Worm (Caenorhabditis elegans) whole organism, mixed stage, embryonic: ENCODE results near the gene erd-2.2.

Experiments
- M03D4.4 ChIP-seq: sonication (generic microtip); optimal IDR thresholded peaks from 2 replicates; lab custom pipeline; 2017; ENCODE audit warnings: mild to moderate bottlenecking, missing genetic modification characterization, missing compliant biosample characterization
- bed-3 ChIP-seq: fragments of 200-800 bp; sonication (Bioruptor generic); optimal IDR thresholded peaks from 3 replicates; lab custom pipeline; 2018; ENCODE audit warnings: mild to moderate bottlenecking, missing genetic modification characterization, moderate library complexity, missing compliant biosample characterization
- ceh-39 ChIP-seq: fragments of 150-350 bp; optimal IDR thresholded peaks from 2 replicates; lab custom pipeline; 2014; ENCODE audit warnings: missing biosample characterization, missing genetic modification characterization
- ceh-43 ChIP-seq: fragments of 200-800 bp; sonication (Bioruptor generic); optimal IDR thresholded peaks from 2 replicates; lab custom pipeline; 2018; ENCODE audit warnings: mild to moderate bottlenecking, missing genetic modification characterization, moderate library complexity, missing compliant biosample characterization
- ceh-83 ChIP-seq: fragments of 200-800 bp; sonication (Bioruptor generic); optimal IDR thresholded peaks from 2 replicates; lab custom pipeline; 2018; ENCODE audit warnings: mild to moderate bottlenecking, missing genetic modification characterization, missing compliant biosample characterization
- ces-1 ChIP-seq: fragments of 150-350 bp; optimal IDR thresholded peaks from 2 replicates; lab custom pipeline; 2014; ENCODE audit warnings: missing biosample characterization, missing genetic modification reagents, missing genetic modification characterization
- cnd-1 ChIP-seq: fragments of 200-800 bp; sonication (Bioruptor generic); optimal IDR thresholded peaks from 2 replicates; lab custom pipeline; 2018; ENCODE audit warnings: mild to moderate bottlenecking, missing genetic modification characterization, missing compliant biosample characterization
- drap-1 ChIP-seq: fragments of 200-800 bp; sonication (Bioruptor generic); optimal IDR thresholded peaks from 3 replicates; lab custom pipeline; 2018; ENCODE audit warnings: mild to moderate bottlenecking, missing genetic modification characterization, missing compliant biosample characterization
- elt-3 ChIP-seq: fragments of 150-350 bp; optimal IDR thresholded peaks from 2 replicates; lab custom pipeline; 2014; ENCODE audit warnings: missing biosample characterization, missing genetic modification characterization
- flh-1 ChIP-seq: fragments of 200-800 bp; sonication (Bioruptor generic); optimal IDR thresholded peaks from 2 replicates; lab custom pipeline; 2018; ENCODE audit warnings: mild to moderate bottlenecking, missing genetic modification characterization, moderate library complexity, missing compliant biosample characterization
- ham-2 ChIP-seq: fragments of 200-800 bp; sonication (Bioruptor generic); optimal IDR thresholded peaks from 2 replicates; lab custom pipeline; 2018; ENCODE audit warnings: mild to moderate bottlenecking, missing genetic modification characterization, missing compliant biosample characterization
- hlh-1 ChIP-seq: fragments of 150-350 bp; optimal IDR thresholded peaks from 2 replicates; lab custom pipeline; 2014; ENCODE audit warnings: missing biosample characterization, missing genetic modification reagents, missing genetic modification characterization
- lin-13 ChIP-seq: fragments of 150-350 bp; optimal IDR thresholded peaks from 2 replicates; lab custom pipeline; 2014; ENCODE audit warnings: missing biosample characterization, missing genetic modification characterization
- lsy-2 ChIP-seq: fragments of 150-350 bp; optimal IDR thresholded peaks from 2 replicates; lab custom pipeline; 2014; ENCODE audit warnings: missing biosample characterization, missing genetic modification characterization
- mab-5 ChIP-seq: fragments of 150-350 bp; optimal IDR thresholded peaks from 2 replicates; lab custom pipeline; 2014; ENCODE audit warnings: missing biosample characterization, missing genetic modification characterization
- mep-1 ChIP-seq: fragments of 150-350 bp; optimal IDR thresholded peaks from 2 replicates; lab custom pipeline; 2017; ENCODE audit warnings: missing biosample characterization, missing genetic modification reagents, missing genetic modification characterization, inconsistent platforms
- mls-2 ChIP-seq: sonication (generic microtip); optimal IDR thresholded peaks from 2 replicates; lab custom pipeline; 2016; ENCODE audit warnings: mild to moderate bottlenecking, missing genetic modification characterization, moderate library complexity, missing compliant biosample characterization
- nhr-12 ChIP-seq: fragments of 150-350 bp; optimal IDR thresholded peaks from 2 replicates; lab custom pipeline; 2014; ENCODE audit warnings: missing biosample characterization, missing genetic modification characterization
- nhr-2 ChIP-seq: fragments of 150-350 bp; optimal IDR thresholded peaks from 2 replicates; lab custom pipeline; 2014; ENCODE audit warnings: missing biosample characterization, missing genetic modification characterization
- nhr-237 ChIP-seq: fragments of 150-350 bp; optimal IDR thresholded peaks from 2 replicates; lab custom pipeline; 2014; ENCODE audit warnings: missing biosample characterization, missing genetic modification characterization
- nhr-76 ChIP-seq: sonication (generic microtip); optimal IDR thresholded peaks from 2 replicates; lab custom pipeline; 2017; ENCODE audit warnings: missing biosample characterization, missing genetic modification characterization
- pha-4 ChIP-seq: fragments of 150-350 bp; optimal IDR thresholded peaks from 2 replicates; lab custom pipeline; 2018; ENCODE audit warnings: missing biosample characterization, missing genetic modification reagents, missing genetic modification characterization
- sem-2 ChIP-seq: fragments of 200-800 bp; sonication (Bioruptor generic); optimal IDR thresholded peaks from 2 replicates; lab custom pipeline; 2018; ENCODE audit warnings: mild to moderate bottlenecking, missing genetic modification characterization, missing compliant biosample characterization
- snpc-4 ChIP-seq: fragments of 150-350 bp; optimal IDR thresholded peaks from 2 replicates; lab custom pipeline; 2014; ENCODE audit warnings: missing biosample characterization, missing genetic modification characterization
- sptf-1 ChIP-seq: sonication (generic microtip); optimal IDR thresholded peaks from 2 replicates; lab custom pipeline; 2017; ENCODE audit warnings: mild to moderate bottlenecking, missing genetic modification characterization, moderate library complexity, missing compliant biosample characterization
- tbx-8 ChIP-seq: fragments of 200-800 bp; sonication (Bioruptor generic); optimal IDR thresholded peaks from 2 replicates; lab custom pipeline; 2018; ENCODE audit warnings: mild to moderate bottlenecking, missing genetic modification characterization, moderate library complexity, missing compliant biosample characterization
- unc-120 ChIP-seq: sonication (generic microtip); optimal IDR thresholded peaks from 2 replicates; lab custom pipeline; 2017; ENCODE audit warnings: missing genetic modification characterization, missing compliant biosample characterization; ENCODE audit not compliant: poor library complexity, severe bottlenecking
- unc-39 ChIP-seq: fragments of 150-350 bp; optimal IDR thresholded peaks from 2 replicates; lab custom pipeline; 2014; ENCODE audit warnings: missing biosample characterization, missing genetic modification characterization
- zip-8 ChIP-seq: fragments of 150-350 bp; optimal IDR thresholded peaks from 2 replicates; lab custom pipeline; 2014; ENCODE audit warnings: missing biosample characterization, missing genetic modification characterization

Gene erd-2.2

ce11 chrIII:5895913-5896312, 10.9 kb upstream of the erd-2.2 start, which contains the start of gene pxl-1:
TSS of gene pxl-1 (minus strand) at chrIII:5896013.
- TF ChIP-seq nhr-2 (tag; lab: Kevin White, UChicago) = no peak
- TF ChIP-seq flh-1 (GFP tag; lab: Kevin White, UChicago) = no peak
- no peak for TF ChIP-seq tbx-8 (GFP tag; lab: Kevin White, UChicago)
- TF ChIP-seq ceh-39 (tag; lab: Kevin White, UChicago) = no peak
- TF ChIP-seq nhr-237 (tag; lab: Kevin White, UChicago) = no peak
- TF ChIP-seq pha-4 (tag; lab: Kevin White, UChicago) = no peak
- TF ChIP-seq elt-3 = no peak
- no peak for TF ChIP-seq sem-2
- TF ChIP-seq unc-39 = no peak
- TF ChIP-seq bed-3 (GFP tag; lab: Kevin White, UChicago) = no peak
- no peak for TF ChIP-seq cnd-1 (tag; lab: Kevin White, UChicago)
- TF ChIP-seq snpc-4 (tag; lab: Kevin White, UChicago) = no peak
- no peak for TF ChIP-seq hlh-1
- TF ChIP-seq nhr-12 (tag; lab: Kevin White, UChicago) = no peak

DNA sequence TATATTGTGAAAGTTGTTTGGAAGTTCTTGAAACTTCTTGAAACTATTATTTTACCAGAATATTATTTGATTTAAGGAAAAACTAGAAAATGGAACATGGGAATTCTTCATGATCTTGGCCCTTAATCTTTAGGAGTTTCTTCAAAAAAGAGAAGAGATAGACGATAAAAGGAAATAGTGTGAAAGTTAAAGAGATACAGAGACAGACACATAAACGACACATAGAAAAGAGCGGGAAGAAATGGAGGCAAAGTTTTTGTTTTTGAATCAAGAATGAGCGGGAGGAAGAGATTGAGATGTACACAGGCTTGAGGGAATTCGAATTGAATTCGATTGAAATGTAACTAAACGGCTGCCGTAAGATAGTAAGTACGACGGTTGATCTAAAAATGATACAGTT, 9.4 kb upstream of the erd-2.2 start:
- TF ChIP-seq ces-1 (GFP tag; lab: Kevin White, UChicago) (peak; percentile 27), unc-39 (no peak), sptf-1 (tag; lab: Kevin White, UChicago) (no peak), ceh-83 (GFP tag; lab: Kevin White, UChicago) (no peak), cnd-1 (tag; lab: Kevin White, UChicago) (no peak)
- TF ChIP-seq, all 35 proteins: peak for 1

- TF ChIP-seq unc-120 (tag; lab: Kevin White, UChicago) (peak; percentile 67), mep-1 (no peak), hlh-1 (peak; percentile 59)
Observed at ce11 chrIII:5898631-5899030, 8.2 kb upstream of the erd-2.2 start.

DNA sequence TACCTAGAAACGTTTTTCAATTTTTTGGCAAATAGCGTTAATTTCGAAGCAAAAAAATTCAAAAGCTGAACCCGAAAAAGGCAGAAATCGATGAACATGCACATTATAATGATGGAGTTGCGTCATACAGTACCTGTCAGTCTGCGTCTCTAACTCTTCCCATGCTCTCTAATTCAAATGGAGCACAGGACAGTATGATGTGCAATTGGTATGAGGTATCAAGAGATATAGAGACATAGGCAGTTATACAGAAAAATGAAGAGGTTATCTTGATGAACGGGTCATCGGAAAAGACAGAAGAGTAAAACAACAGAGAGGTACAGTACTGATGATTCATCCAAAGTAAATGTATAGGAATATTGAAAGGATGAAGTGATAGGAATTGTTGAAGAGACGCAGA, 6.1 kb upstream of the erd-2.2 start:
- TF ChIP-seq nhr-76 (tag; lab: Kevin White, UChicago) = no peak
- no peak for TF ChIP-seq nhr-237 (tag; lab: Kevin White, UChicago)
- no peak for TF ChIP-seq cnd-1 (tag; lab: Kevin White, UChicago)
- TF ChIP-seq hlh-1 = no peak
- no peak for TF ChIP-seq flh-1 (GFP tag; lab: Kevin White, UChicago)
- no peak for TF ChIP-seq mab-5 (tag; lab: Kevin White, UChicago)
- TF ChIP-seq bed-3 (GFP tag; lab: Kevin White, UChicago) = no peak
- TF ChIP-seq drap-1 = no peak
- TF ChIP-seq nhr-2 (tag; lab: Kevin White, UChicago) = peak; percentile 85
- no peak for TF ChIP-seq M03D4.4 (tag; lab: Kevin White, UChicago)
- no peak for TF ChIP-seq ceh-43 (GFP tag; lab: Kevin White, UChicago)
- TF ChIP-seq ceh-39 (tag; lab: Kevin White, UChicago) = peak; percentile 96
- no peak for TF ChIP-seq pha-4 (tag; lab: Kevin White, UChicago)
- no peak for TF ChIP-seq mls-2 (tag; lab: Kevin White, UChicago)
- no peak for TF ChIP-seq tbx-8 (GFP tag; lab: Kevin White, UChicago)
- no peak for TF ChIP-seq ces-1 (GFP tag; lab: Kevin White, UChicago)
- peak; percentile 92 for TF ChIP-seq zip-8 (tag; lab: Kevin White, UChicago)

ce11 chrIII:5902558-5902957, 4.3 kb upstream of the erd-2.2 start:
- no peak for TF ChIP-seq lsy-2 (tag; lab: Kevin White, UChicago)
- TF ChIP-seq ces-1 (GFP tag; lab: Kevin White, UChicago) = peak; percentile 82

DNA sequence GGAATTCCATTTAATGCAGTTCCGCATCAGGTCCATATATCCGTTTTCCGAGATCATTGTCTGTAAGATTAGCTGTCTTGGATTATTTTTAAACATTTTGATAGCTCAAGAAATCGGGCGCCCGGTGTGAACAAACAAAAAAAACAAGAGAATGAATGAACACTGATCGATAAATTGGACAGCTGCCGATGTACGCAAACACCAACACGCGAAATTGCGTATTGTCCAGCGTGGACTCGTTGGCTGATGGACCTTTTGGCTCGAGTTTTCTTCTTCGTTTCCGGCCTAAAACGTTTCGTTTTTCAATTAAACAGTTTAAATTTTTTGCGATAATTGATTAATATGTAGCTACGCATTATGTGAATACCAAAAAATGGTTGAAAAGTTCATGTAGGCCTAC, 790 bp upstream of the erd-2.2 start, which contains the start of gene dpff-1:
dpff-1 (minus strand) TSS at position 288 of the 400 bp plus-strand sequence.
- TF ChIP-seq mab-5 (tag; lab: Kevin White, UChicago) (no peak), unc-120 (tag; lab: Kevin White, UChicago) (no peak), bed-3 (GFP tag; lab: Kevin White, UChicago) (no peak), ham-2 (GFP tag; lab: Kevin White, UChicago) (no peak), ceh-83 (GFP tag; lab: Kevin White, UChicago) (no peak), ceh-43 (GFP tag; lab: Kevin White, UChicago) (peak; percentile 50), ceh-39 (tag; lab: Kevin White, UChicago) (peak; percentile 67), lin-13 (tag; lab: Kevin White, UChicago) (peak; percentile 27), mep-1 (peak; percentile 2), pha-4 (tag; lab: Kevin White, UChicago) (peak; percentile 29), cnd-1 (tag; lab: Kevin White, UChicago) (peak; percentile 7), hlh-1 (peak; percentile 70), sptf-1 (tag; lab: Kevin White, UChicago) (no peak)
